Worm (Caenorhabditis elegans): ENCODE data around the gene mfsd-8.

ce11 chrIII:3339317-3340016 lies 57.4 kb downstream of the mfsd-8 start:
- TF ChIP-seq R02D3.7 (tag; optimal IDR thresholded peaks at IDR 0.05) (no peak), pha-4 (tag; optimal IDR thresholded peaks at IDR 0.05) (peak; percentile 23), nhr-11 (tag; optimal IDR thresholded peaks at IDR 0.05) (no peak), unc-62 (GFP tag; optimal IDR thresholded peaks at IDR 0.05) (no peak), nhr-76 (tag; optimal IDR thresholded peaks at IDR 0.05) (no peak), pqm-1 (tag; optimal IDR thresholded peaks at IDR 0.05) (no peak)
